Fruit fly (Drosophila melanogaster) whole organism, embryonic: Measurements from ENCODE around the gene CG13603.
A peak's percentile ranks its signal among the peaks of the same experiment; 100 is the strongest.

ENCODE experiments used
- Antp ChIP-seq: fragments of 200-800 bp; sonication (Bioruptor generic); optimal IDR thresholded peaks from 3 replicates; lab custom pipeline; 2016; ENCODE audit warnings: missing biosample characterization, missing genetic modification characterization
- B-H1 ChIP-seq: fragments of 200-800 bp; sonication (Bioruptor generic); IDR thresholded peaks from 3 replicates; pipeline ENCODE4 v1.3.6; 2022; ENCODE audit warnings: missing biosample characterization, missing genetic modification characterization
- C15 ChIP-seq: fragments of 200-800 bp; sonication (Bioruptor generic); IDR thresholded peaks from 3 replicates; pipeline ENCODE4 v1.3.6; 2022; ENCODE audit warnings: missing biosample characterization, missing genetic modification characterization
- CG12155 ChIP-seq: fragments of 200-800 bp; sonication (Bioruptor generic); optimal IDR thresholded peaks from 3 replicates; lab custom pipeline; 2016; ENCODE audit warnings: missing biosample characterization, missing genetic modification characterization
- CG13123 ChIP-seq: fragments of 200-800 bp; sonication (Bioruptor generic); optimal IDR thresholded peaks from 2 replicates; lab custom pipeline; 2016; ENCODE audit warnings: missing biosample characterization, missing genetic modification characterization
- CG13894 ChIP-seq: fragments of 200-800 bp; sonication (Bioruptor generic); optimal IDR thresholded peaks from 3 replicates; lab custom pipeline; 2018; ENCODE audit warnings: missing biosample characterization, mild to moderate bottlenecking, missing genetic modification characterization, moderate library complexity
- CG16779 ChIP-seq: fragments of 200-800 bp; sonication (Bioruptor generic); IDR thresholded peaks from 2 replicates; pipeline ENCODE4 v1.3.6; 2022; ENCODE audit warnings: missing biosample characterization, missing genetic modification characterization
- CG1792 ChIP-seq: fragments of 200-800 bp; sonication (Bioruptor generic); optimal IDR thresholded peaks from 2 replicates; lab custom pipeline; 2016; ENCODE audit warnings: missing biosample characterization, missing genetic modification characterization
- CG18262 ChIP-seq: fragments of 200-800 bp; optimal IDR thresholded peaks from 3 replicates; lab custom pipeline; 2019; ENCODE audit warnings: missing biosample characterization, mild to moderate bottlenecking, missing genetic modification characterization, moderate library complexity
- CG18599 ChIP-seq: fragments of 200-800 bp; sonication (Bioruptor generic); optimal IDR thresholded peaks from 3 replicates; lab custom pipeline; 2017; ENCODE audit warnings: missing biosample characterization, missing genetic modification characterization, mild to moderate bottlenecking, moderate library complexity, missing genetic modification reagents
- CG2120 ChIP-seq: fragments of 200-800 bp; sonication (Bioruptor generic); optimal IDR thresholded peaks from 3 replicates; lab custom pipeline; 2016; ENCODE audit warnings: missing biosample characterization, missing genetic modification characterization
- CG30020 ChIP-seq: fragments of 200-800 bp; optimal IDR thresholded peaks from 2 replicates; lab custom pipeline; 2019; ENCODE audit warnings: missing biosample characterization, mild to moderate bottlenecking, missing genetic modification characterization, moderate library complexity
- CG30431 ChIP-seq: fragments of 200-800 bp; sonication (Bioruptor generic); optimal IDR thresholded peaks from 2 replicates; lab custom pipeline; 2017; ENCODE audit warnings: missing biosample characterization, missing genetic modification characterization
- CG5180 ChIP-seq: fragments of 200-800 bp; sonication (Bioruptor generic); optimal IDR thresholded peaks from 3 replicates; lab custom pipeline; 2017; ENCODE audit warnings: missing biosample characterization, missing genetic modification characterization, mild to moderate bottlenecking, moderate library complexity, missing genetic modification reagents
- CG5245 ChIP-seq: fragments of 200-800 bp; sonication (Bioruptor generic); optimal IDR thresholded peaks from 3 replicates; lab custom pipeline; 2016; ENCODE audit warnings: missing biosample characterization, missing genetic modification characterization
- CG6175 ChIP-seq: fragments of 200-800 bp; sonication (Bioruptor generic); IDR thresholded peaks from 3 replicates; pipeline ENCODE4 v1.3.6; 2022; ENCODE audit warnings: missing biosample characterization, missing genetic modification characterization
- CG7556 ChIP-seq: fragments of 200-800 bp; sonication (Bioruptor generic); optimal IDR thresholded peaks from 2 replicates; lab custom pipeline; 2017; ENCODE audit warnings: missing biosample characterization, mild to moderate bottlenecking, missing genetic modification characterization
- CG8359 ChIP-seq: fragments of 200-800 bp; sonication (Bioruptor generic); optimal IDR thresholded peaks from 2 replicates; lab custom pipeline; 2017; ENCODE audit warnings: missing biosample characterization, mild to moderate bottlenecking, missing genetic modification characterization, borderline replicate concordance
- CG8388 ChIP-seq: fragments of 200-800 bp; sonication (Bioruptor generic); optimal IDR thresholded peaks from 2 replicates; lab custom pipeline; 2019; ENCODE audit warnings: missing biosample characterization, mild to moderate bottlenecking, missing genetic modification characterization, moderate library complexity
- D ChIP-seq, 2 experiments: fragments of 200-800 bp in 1 of 2; fragments of >200 bp in 1 of 2; sonication (Bioruptor generic) in 1 of 2; optimal IDR thresholded peaks; 2 replicates in 1 of 2; 3 replicates in 1 of 2; lab custom pipeline; 2017; ENCODE audit warnings: mild to moderate bottlenecking in 1 of 2, missing biosample characterization in 1 of 2, missing genetic modification characterization in 1 of 2, missing genetic modification reagents in 1 of 2
- E2f2 ChIP-seq: fragments of 200-800 bp; sonication (Bioruptor generic); IDR thresholded peaks from 2 replicates; pipeline ENCODE4 v1.3.6; 2022; ENCODE audit warnings: missing biosample characterization, missing genetic modification characterization
- Hand ChIP-seq: fragments of 200-800 bp; sonication (Bioruptor generic); optimal IDR thresholded peaks from 2 replicates; lab custom pipeline; 2017; ENCODE audit warnings: mild to moderate bottlenecking, missing biosample characterization, missing genetic modification reagents, missing genetic modification characterization
- Jarid2 ChIP-seq: fragments of 200-800 bp; sonication (Bioruptor generic); optimal IDR thresholded peaks from 3 replicates; lab custom pipeline; 2017; ENCODE audit warnings: mild to moderate bottlenecking, missing biosample characterization, missing genetic modification reagents, missing genetic modification characterization
- Med ChIP-seq: fragments of 200-800 bp; sonication (Bioruptor generic); peaks from one replicate; lab custom pipeline; 2016; ENCODE audit warnings: missing biosample characterization, missing genetic modification characterization, mild to moderate bottlenecking, inconsistent platforms, moderate library complexity
- Mes4 ChIP-seq: fragments of 200-800 bp; sonication (Bioruptor generic); optimal IDR thresholded peaks from 2 replicates; lab custom pipeline; 2016; ENCODE audit warnings: missing biosample characterization, missing genetic modification characterization
- Mrtf ChIP-seq: fragments of 200-800 bp; sonication (Bioruptor generic); IDR thresholded peaks from 3 replicates; pipeline ENCODE4 v1.3.6; 2022; ENCODE audit warnings: missing biosample characterization, missing genetic modification characterization
- NC2α ChIP-seq: fragments of 200-800 bp; sonication (Bioruptor generic); optimal IDR thresholded peaks from 2 replicates; lab custom pipeline; 2016; ENCODE audit warnings: missing biosample characterization, missing genetic modification characterization
- Sox100B ChIP-seq: fragments of 200-800 bp; sonication (Bioruptor generic); optimal IDR thresholded peaks from 3 replicates; lab custom pipeline; 2018; ENCODE audit warnings: missing biosample characterization, mild to moderate bottlenecking, missing genetic modification characterization
- amos ChIP-seq: fragments of 200-800 bp; sonication (Bioruptor generic); IDR thresholded peaks from 2 replicates; pipeline ENCODE4 v1.3.6; 2022; ENCODE audit warnings: missing biosample characterization, missing genetic modification characterization; ENCODE audit not compliant: partially characterized antibody
- bsh ChIP-seq, 2 experiments: fragments of 200-800 bp; sonication (Bioruptor generic); optimal IDR thresholded peaks; 2 replicates each; lab custom pipeline; 2017 to 2018; ENCODE audit warnings: mild to moderate bottlenecking in 2 of 2, missing biosample characterization in 2 of 2, missing genetic modification characterization in 2 of 2, moderate library complexity in 1 of 2
- cwo ChIP-seq: fragments of 200-800 bp; sonication (Bioruptor generic); optimal IDR thresholded peaks from 3 replicates; lab custom pipeline; 2017; ENCODE audit warnings: missing biosample characterization, missing genetic modification characterization, mild to moderate bottlenecking, moderate library complexity, missing genetic modification reagents
- dm ChIP-seq: fragments of 200-800 bp; sonication (Bioruptor generic); optimal IDR thresholded peaks from 3 replicates; lab custom pipeline; 2016; ENCODE audit warnings: missing biosample characterization, missing genetic modification characterization
- gem ChIP-seq: fragments of 200-800 bp; sonication (Bioruptor generic); optimal IDR thresholded peaks from 2 replicates; lab custom pipeline; 2019; ENCODE audit warnings: missing biosample characterization, mild to moderate bottlenecking, missing genetic modification characterization, moderate library complexity
- grau ChIP-seq: fragments of 200-800 bp; optimal IDR thresholded peaks from 3 replicates; lab custom pipeline; 2019; ENCODE audit warnings: missing biosample characterization, mild to moderate bottlenecking, missing genetic modification characterization, moderate library complexity
- ind ChIP-seq: fragments of 200-800 bp; sonication (Bioruptor generic); optimal IDR thresholded peaks from 3 replicates; lab custom pipeline; 2016; ENCODE audit warnings: missing biosample characterization, missing genetic modification characterization
- kay ChIP-seq: fragments of 200-800 bp; sonication (Bioruptor generic); optimal IDR thresholded peaks from 2 replicates; lab custom pipeline; 2016; ENCODE audit warnings: missing biosample characterization, missing genetic modification characterization
- mam ChIP-seq: fragments of 200-800 bp; sonication (Bioruptor generic); optimal IDR thresholded peaks from 3 replicates; lab custom pipeline; 2016; ENCODE audit warnings: missing biosample characterization, missing genetic modification characterization
- org-1 ChIP-seq: fragments of 200-800 bp; sonication (Bioruptor generic); optimal IDR thresholded peaks from 2 replicates; lab custom pipeline; 2017; ENCODE audit warnings: missing biosample characterization, missing genetic modification characterization
- otp ChIP-seq: fragments of 200-800 bp; sonication (Bioruptor generic); IDR thresholded peaks from 3 replicates; pipeline ENCODE4, ENCODE4 v1.3.6; 2022; ENCODE audit warnings: missing biosample characterization, missing genetic modification characterization
- pb ChIP-seq: fragments of 200-800 bp; sonication (Bioruptor generic); optimal IDR thresholded peaks from 3 replicates; lab custom pipeline; 2016; ENCODE audit warnings: missing biosample characterization, missing genetic modification characterization
- pfk ChIP-seq: fragments of 200-800 bp; sonication (Bioruptor generic); optimal IDR thresholded peaks from 2 replicates; lab custom pipeline; 2018; ENCODE audit warnings: missing biosample characterization, mild to moderate bottlenecking, missing genetic modification characterization, moderate library complexity
- phol ChIP-seq: fragments of 200-800 bp; sonication (Bioruptor generic); optimal IDR thresholded peaks from 3 replicates; lab custom pipeline; 2018; ENCODE audit warnings: missing biosample characterization, mild to moderate bottlenecking, missing genetic modification characterization, moderate library complexity
- pnt ChIP-seq: fragments of 200-800 bp; sonication (Bioruptor generic); optimal IDR thresholded peaks from 3 replicates; lab custom pipeline; 2016; ENCODE audit warnings: missing biosample characterization, missing genetic modification characterization
- slp2 ChIP-seq: fragments of 200-800 bp; sonication (Bioruptor generic); optimal IDR thresholded peaks from 2 replicates; lab custom pipeline; 2016; ENCODE audit warnings: missing biosample characterization, missing genetic modification characterization
- sob ChIP-seq: fragments of 200-800 bp; sonication (Bioruptor generic); IDR thresholded peaks from 2 replicates; pipeline ENCODE4 v1.3.6; 2022; ENCODE audit warnings: missing biosample characterization, missing genetic modification characterization
- toy ChIP-seq: fragments of 200-800 bp; sonication (Bioruptor generic); IDR thresholded peaks from 2 replicates; pipeline ENCODE4 v1.3.6; 2022; ENCODE audit warnings: missing biosample characterization, missing genetic modification characterization
- vvl ChIP-seq: fragments of 200-800 bp; sonication (Bioruptor generic); IDR thresholded peaks from 2 replicates; pipeline ENCODE4 v1.3.6; 2022; ENCODE audit warnings: missing biosample characterization, missing genetic modification characterization
- wdn ChIP-seq: fragments of 200-800 bp; sonication (Bioruptor generic); IDR thresholded peaks from 2 replicates; pipeline ENCODE4 v1.3.6; 2022; ENCODE audit warnings: missing biosample characterization, missing genetic modification characterization
- zf30C ChIP-seq: fragments of 200-800 bp; sonication (Bioruptor generic); optimal IDR thresholded peaks from 3 replicates; lab custom pipeline; 2018; ENCODE audit warnings: missing biosample characterization, mild to moderate bottlenecking, missing genetic modification characterization

Gene CG13603

DNA sequence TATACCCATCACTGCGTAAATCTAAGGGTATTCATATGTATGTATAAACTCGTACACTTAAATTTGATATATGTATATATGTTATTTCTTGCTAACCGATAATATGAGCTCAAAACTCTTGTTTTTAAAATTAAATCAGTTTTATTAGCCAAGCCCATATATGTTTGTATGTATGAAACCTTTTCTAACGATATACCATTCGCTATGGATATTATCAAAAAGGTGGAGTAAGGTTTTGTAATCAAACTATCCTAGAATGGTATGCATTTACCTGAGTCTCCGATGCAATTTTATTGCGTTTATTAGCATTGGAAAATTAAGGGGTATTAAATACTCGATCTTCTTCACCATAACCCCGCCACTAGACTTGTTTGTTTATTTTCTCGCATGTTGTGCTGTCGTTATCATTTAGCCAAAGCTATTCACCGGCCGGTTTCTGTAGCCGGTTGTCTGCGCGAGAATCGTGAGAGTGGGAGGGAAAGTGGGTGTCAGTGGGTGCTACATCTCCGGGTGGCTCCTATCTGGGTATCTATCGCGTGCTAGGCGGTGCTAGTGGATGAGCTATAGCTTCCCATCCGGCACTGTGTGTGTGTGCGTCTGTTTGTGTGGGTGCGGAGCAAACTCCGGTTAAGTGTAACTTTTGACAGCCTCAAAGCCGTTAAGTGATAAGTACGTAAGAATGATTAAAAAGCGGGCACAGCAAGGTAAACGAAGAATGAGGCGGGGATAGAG, 21.6 kb upstream of the CG13603 start (continued):
- TF ChIP-seq amos (GFP tag; lab: Robert Waterston, UW) (no peak), CG2120 (GFP tag; lab: Kevin White, UChicago) (peak; percentile 41), vvl (GFP tag; lab: Robert Waterston, UW) (no peak), CG18599 (peak; percentile 9), dm (GFP tag; lab: Kevin White, UChicago) (no peak), wdn (GFP tag; lab: Robert Waterston, UW) (no peak), CG5180 (GFP tag; lab: Kevin White, UChicago) (peak; percentile 5), C15 (GFP tag; lab: Robert Waterston, UW) (no peak), CG8388 (GFP tag; lab: Kevin White, UChicago) (peak; percentile 28), toy (GFP tag; lab: Robert Waterston, UW) (no peak), gem (tag; lab: Kevin White, UChicago) (peak; percentile 68), org-1 (peak; percentile 47), CG7556 (peak; percentile 55), CG30020 (tag; lab: Kevin White, UChicago) (no peak), zf30C (GFP tag; lab: Kevin White, UChicago) (no peak), CG30431 (GFP tag; lab: Kevin White, UChicago) (no peak), pnt (GFP tag; lab: Kevin White, UChicago) (no peak), CG12155 (GFP tag; lab: Kevin White, UChicago) (no peak), CG5245 (no peak), Mrtf (GFP tag; lab: Robert Waterston, UW) (no peak), Mes4 (GFP tag; lab: Kevin White, UChicago) (no peak), D (optimal IDR thresholded peaks at IDR 0.05; lab: Kevin White, UChicago) (no peak), D (GFP tag; optimal IDR thresholded peaks at IDR 0.05; lab: Kevin White, UChicago) (no peak), CG13123 (GFP tag; lab: Kevin White, UChicago) (no peak), Hand (GFP tag; lab: Kevin White, UChicago) (no peak), CG6175 (no peak), otp (GFP tag; lab: Robert Waterston, UW) (no peak), Med (GFP tag; lab: Kevin White, UChicago) (peak; percentile 49), kay (GFP tag; lab: Kevin White, UChicago) (no peak), mam (GFP tag; lab: Kevin White, UChicago) (peak; percentile 4), slp2 (GFP tag; lab: Kevin White, UChicago) (no peak), phol (tag; lab: Kevin White, UChicago) (peak; percentile 22), E2f2 (no peak), Antp (GFP tag; lab: Kevin White, UChicago) (no peak), Jarid2 (GFP tag; lab: Kevin White, UChicago) (no peak), sob (GFP tag; lab: Robert Waterston, UW) (peak; percentile 20; the same call in 1 of the 2 replicates), pb (no peak), CG16779 (no peak), CG13894 (peak; percentile 46), pfk (GFP tag; lab: Kevin White, UChicago) (no peak), grau (tag; lab: Kevin White, UChicago) (peak; percentile 17), CG8359 (GFP tag; lab: Kevin White, UChicago) (no peak), CG18262 (tag; lab: Kevin White, UChicago) (peak; percentile 60), CG1792 (no peak), bsh (GFP tag; optimal IDR thresholded peaks at IDR 0.05; lab: Kevin White, UChicago) (peak in 1 of 2 experiments; percentile 1), Sox100B (GFP tag; lab: Kevin White, UChicago) (peak; percentile 45), cwo (GFP tag; lab: Kevin White, UChicago) (peak; percentile 70), NC2α (GFP tag; lab: Kevin White, UChicago) (no peak), ind (GFP tag; lab: Kevin White, UChicago) (peak; percentile 6), B-H1 (no peak)
